Worm (Caenorhabditis elegans) whole organism, L4 larva: ENCODE results near the gene atgp-1.

Source experiments
- aly-2 ChIP-seq: sonication (generic microtip); optimal IDR thresholded peaks from 2 replicates; lab custom pipeline; 2018; ENCODE audit warnings: missing biosample characterization, missing genetic modification characterization
- ama-1 ChIP-seq: fragments of 150-350 bp; optimal IDR thresholded peaks from 2 replicates; lab custom pipeline; 2014; ENCODE audit warnings: inconsistent platforms, mixed read lengths
- ces-1 ChIP-seq: fragments of 150-350 bp; sonication (generic microtip); optimal IDR thresholded peaks from 4 replicates; lab custom pipeline; 2014; ENCODE audit warnings: missing biosample characterization, missing genetic modification reagents, missing genetic modification characterization
- fkh-10 ChIP-seq: fragments of 150-350 bp; optimal IDR thresholded peaks from 2 replicates; lab custom pipeline; 2014; ENCODE audit warnings: missing biosample characterization, missing genetic modification reagents, missing genetic modification characterization
- fos-1 ChIP-seq: fragments of 150-350 bp; optimal IDR thresholded peaks from 2 replicates; lab custom pipeline; 2014; ENCODE audit warnings: missing biosample characterization, missing genetic modification characterization
- lsy-2 ChIP-seq, 2 experiments: fragments of 150-350 bp in 1 of 2; sonication (generic microtip) in 1 of 2; optimal IDR thresholded peaks; 2 replicates each; lab custom pipeline; 2014 to 2017; ENCODE audit warnings: missing biosample characterization in 2 of 2, missing genetic modification characterization in 2 of 2
- nhr-28 ChIP-seq: fragments of 150-350 bp; optimal IDR thresholded peaks from 2 replicates; lab custom pipeline; 2014; ENCODE audit warnings: missing biosample characterization, missing genetic modification characterization
- pha-4 ChIP-seq, 2 experiments: fragments of 150-350 bp in 1 of 2; fragments of 200-800 bp in 1 of 2; sonication (Bioruptor generic) in 1 of 2; IDR thresholded peaks in 1 of 2; optimal IDR thresholded peaks in 1 of 2; 2 replicates each; pipeline versions ENCODE4 v1.3.6 to Lab custom; 2014 to 2022; ENCODE audit warnings: missing genetic modification characterization in 2 of 2, missing genetic modification reagents in 2 of 2, missing biosample characterization in 1 of 2, missing compliant biosample characterization in 1 of 2
- snpc-4 ChIP-seq: fragments of 150-350 bp; optimal IDR thresholded peaks from 2 replicates; lab custom pipeline; 2014; ENCODE audit warnings: missing biosample characterization, missing genetic modification characterization
- unc-39 ChIP-seq: sonication (generic microtip); optimal IDR thresholded peaks from 2 replicates; lab custom pipeline; 2017; ENCODE audit warnings: missing biosample characterization, missing genetic modification characterization
- unc-62 ChIP-seq, 3 experiments: fragments of 150-350 bp in 1 of 3; sonication (generic microtip); optimal IDR thresholded peaks in 2 of 3; peaks in 1 of 3; 1 replicate in 1 of 3; 2 replicates in 2 of 3; lab custom pipeline; 2014 to 2017; ENCODE audit warnings: missing biosample characterization in 3 of 3, missing genetic modification characterization in 3 of 3, missing genetic modification reagents in 3 of 3, missing genotype in 1 of 3

DNA sequence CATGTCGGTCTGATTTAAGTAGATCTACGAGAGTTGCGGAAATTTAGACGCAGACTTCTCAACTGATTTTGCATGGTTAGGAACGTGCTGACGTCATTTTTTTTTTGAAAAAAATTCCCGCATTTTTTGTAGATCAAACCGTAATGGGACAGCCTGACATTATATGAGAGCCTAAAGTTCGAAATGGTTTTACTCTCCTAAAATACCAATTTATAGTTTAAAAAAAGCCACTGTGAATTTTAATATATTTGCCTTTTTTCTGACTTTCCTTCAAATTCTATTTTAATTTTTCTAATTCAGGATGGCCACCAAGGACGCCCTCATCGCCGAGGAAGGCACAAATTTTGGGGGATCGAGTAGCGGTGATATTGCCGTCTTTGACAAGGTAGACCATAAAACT, at the start of gene atgp-1:
- TF ChIP-seq aly-2 (tag; lab: Kevin White, UChicago) (no peak), pha-4 (GFP tag; IDR thresholded peaks at IDR 0.05; lab: Robert Waterston, UW) (no peak), pha-4 (tag; optimal IDR thresholded peaks at IDR 0.05; lab: Kevin White, UChicago) (no peak), unc-62 (GFP tag; optimal IDR thresholded peaks at IDR 0.05 in 1 of 2; lab: Kevin White, UChicago) (no peak), unc-62 (tag; optimal IDR thresholded peaks at IDR 0.05; lab: Kevin White, UChicago) (no peak), ama-1 (lab: Kevin White, UChicago) (no peak), unc-39 (no peak), fkh-10 (GFP tag; lab: Kevin White, UChicago) (no peak), ces-1 (GFP tag; lab: Kevin White, UChicago) (no peak), nhr-28 (tag; lab: Kevin White, UChicago) (no peak), lsy-2 (tag; optimal IDR thresholded peaks at IDR 0.05; lab: Kevin White, UChicago) (no peak), snpc-4 (tag; lab: Kevin White, UChicago) (no peak), fos-1 (no peak)
